Fruit fly (Drosophila melanogaster): ENCODE measurements around the gene Btk.

Gene Btk

dm6 chr2L:8293449-8293848 lies 7.4 kb downstream of the Btk start:
- TF ChIP-seq gsb (GFP tag; IDR thresholded peaks at IDR 0.05), result no peak
- TF ChIP-seq CG14965 (GFP tag; optimal IDR thresholded peaks at IDR 0.05; ENCODE audit: borderline replicate concordance), result no peak
- no peak for TF ChIP-seq CG30020 (tag; optimal IDR thresholded peaks at IDR 0.05)
- TF ChIP-seq Pdp1 (GFP tag; optimal IDR thresholded peaks at IDR 0.05), result peak in 1 of 2 experiments; percentile 57
- TF ChIP-seq kah (GFP tag; optimal IDR thresholded peaks at IDR 0.05), result no peak
- TF ChIP-seq CG11456 (GFP tag; IDR thresholded peaks at IDR 0.05), result no peak
- no peak for TF ChIP-seq bcd (GFP tag; optimal IDR thresholded peaks at IDR 0.05)
- no peak for TF ChIP-seq Myb (GFP tag; optimal IDR thresholded peaks at IDR 0.05)
- no peak for TF ChIP-seq CG15479 (GFP tag; optimal IDR thresholded peaks at IDR 0.05)
- no peak for TF ChIP-seq ems (GFP tag; optimal IDR thresholded peaks at IDR 0.05)
- no peak for TF ChIP-seq dm (GFP tag; optimal IDR thresholded peaks at IDR 0.05)
- TF ChIP-seq ab (GFP tag; optimal IDR thresholded peaks at IDR 0.05), result no peak
- peak; percentile 41 for TF ChIP-seq twi (tag; optimal IDR thresholded peaks at IDR 0.05)
- TF ChIP-seq shn (GFP tag; optimal IDR thresholded peaks at IDR 0.05), result no peak
- no peak for TF ChIP-seq Ssrp (tag; optimal IDR thresholded peaks at IDR 0.05)
- no peak for TF ChIP-seq CG11093 (GFP tag; IDR thresholded peaks at IDR 0.05)
- no peak for TF ChIP-seq CG15696 (tag; optimal IDR thresholded peaks at IDR 0.05)
- TF ChIP-seq sd (tag; optimal IDR thresholded peaks at IDR 0.05), result no peak
- TF ChIP-seq kni (GFP tag; optimal IDR thresholded peaks at IDR 0.05), result peak; percentile 11
- no peak for TF ChIP-seq Ptx1 (GFP tag; IDR thresholded peaks at IDR 0.05)

- TF ChIP-seq CG12744 (GFP tag; optimal IDR thresholded peaks at IDR 0.05) (peak; percentile 96), repo (GFP tag; optimal IDR thresholded peaks at IDR 0.05) (peak; percentile 77), CG11723 (GFP tag; optimal IDR thresholded peaks at IDR 0.05) (peak; percentile 92), CG18262 (tag; optimal IDR thresholded peaks at IDR 0.05) (peak; percentile 97), CG6689 (GFP tag; IDR thresholded peaks at IDR 0.05) (peak; percentile 97), rib (GFP tag; IDR thresholded peaks at IDR 0.05) (peak; percentile 97), fd64A (GFP tag; optimal IDR thresholded peaks at IDR 0.05) (peak; percentile 91), HmgD (GFP tag; optimal IDR thresholded peaks at IDR 0.05) (peak; percentile 75), Pdp1 (GFP tag; optimal IDR thresholded peaks at IDR 0.05) (peak; percentile 92 to 95), en (GFP tag; optimal IDR thresholded peaks at IDR 0.05) (peak; percentile 93), CG3838 (GFP tag; optimal IDR thresholded peaks at IDR 0.05) (peak; percentile 77), CG5245 (GFP tag; optimal IDR thresholded peaks at IDR 0.05) (peak; percentile 95), Dbx (GFP tag; IDR thresholded peaks at IDR 0.05) (peak; percentile 96), lab (GFP tag; optimal IDR thresholded peaks at IDR 0.05) (peak; percentile 97), CG33557 (GFP tag; optimal IDR thresholded peaks at IDR 0.05) (peak; percentile 94), chn (GFP tag; optimal IDR thresholded peaks at IDR 0.05) (peak; percentile 90), ro (GFP tag; IDR thresholded peaks at IDR 0.05) (peak; percentile 86), gsb (GFP tag; IDR thresholded peaks at IDR 0.05) (peak; percentile 93), Jarid2 (GFP tag; optimal IDR thresholded peaks at IDR 0.05) (peak; percentile 70), Deaf1 (tag; optimal IDR thresholded peaks at IDR 0.05) (peak; percentile 83), BEAF-32 (GFP tag; optimal IDR thresholded peaks at IDR 0.05) (peak; percentile 4), esg (GFP tag; conservative IDR thresholded peaks at IDR 0.05) (peak; percentile 96), Sox100B (GFP tag; optimal IDR thresholded peaks at IDR 0.05) (peak; percentile 95), Hr39 (optimal IDR thresholded peaks at IDR 0.05) (no peak), fd96Cb (tag; optimal IDR thresholded peaks at IDR 0.05) (peak; percentile 95), CG1832 (GFP tag; optimal IDR thresholded peaks at IDR 0.05) (no peak), sd (tag; optimal IDR thresholded peaks at IDR 0.05) (peak; percentile 88), Ada2b (GFP tag; IDR thresholded peaks at IDR 0.05) (peak; percentile 97), bbx (GFP tag; IDR thresholded peaks at IDR 0.05; ENCODE audit: partially characterized antibody) (no peak), CG12769 (tag; optimal IDR thresholded peaks at IDR 0.05) (peak; percentile 95), fd3F (GFP tag; optimal IDR thresholded peaks at IDR 0.05) (peak; percentile 95), Ssrp (tag; optimal IDR thresholded peaks at IDR 0.05) (peak; percentile 93), ken (GFP tag; IDR thresholded peaks at IDR 0.05) (peak; percentile 96)
Measured at dm6 chr2L:8292159-8292887, 8.6 kb downstream of the Btk start.

All from whole organism, embryonic.